Fruit fly (Drosophila melanogaster) whole organism, embryonic: ENCODE results near the gene VhaSFD.

Source experiments
- Antp ChIP-seq: fragments of 200-800 bp; sonication (Bioruptor generic); optimal IDR thresholded peaks from 3 replicates; lab custom pipeline; 2016; ENCODE audit warnings: missing biosample characterization, missing genetic modification characterization
- Asciz ChIP-seq: fragments of 200-800 bp; sonication (Bioruptor generic); optimal IDR thresholded peaks from 2 replicates; lab custom pipeline; 2017; ENCODE audit warnings: missing biosample characterization, mild to moderate bottlenecking, missing genetic modification characterization, missing genetic modification reagents
- CG10959 ChIP-seq: fragments of 200-800 bp; sonication (Bioruptor generic); IDR thresholded peaks from 2 replicates; pipeline ENCODE4 v1.3.6; 2022; ENCODE audit warnings: missing biosample characterization, missing genetic modification characterization
- CG10979 ChIP-seq: fragments of 200-800 bp; sonication (Bioruptor generic); optimal IDR thresholded peaks from 2 replicates; lab custom pipeline; 2018; ENCODE audit warnings: missing biosample characterization, mild to moderate bottlenecking, missing genetic modification characterization, moderate library complexity
- CG11398 ChIP-seq: fragments of 200-800 bp; sonication (Bioruptor generic); optimal IDR thresholded peaks from 2 replicates; lab custom pipeline; 2016; ENCODE audit warnings: missing biosample characterization, missing genetic modification characterization
- CG11696 ChIP-seq: fragments of 200-800 bp; sonication (Bioruptor generic); IDR thresholded peaks from 2 replicates; pipeline ENCODE4 v1.3.6; 2022; ENCODE audit warnings: missing biosample characterization, missing genetic modification characterization
- CG12942 ChIP-seq: fragments of 200-800 bp; sonication (Bioruptor generic); optimal IDR thresholded peaks from 3 replicates; lab custom pipeline; 2016; ENCODE audit warnings: missing biosample characterization, missing genetic modification characterization
- CG15011 ChIP-seq: fragments of 200-800 bp; sonication (Bioruptor generic); optimal IDR thresholded peaks from 3 replicates; lab custom pipeline; 2018; ENCODE audit warnings: missing biosample characterization, mild to moderate bottlenecking, missing genetic modification characterization
- CG15269 ChIP-seq: fragments of 200-800 bp; sonication (Bioruptor generic); optimal IDR thresholded peaks from 2 replicates; lab custom pipeline; 2018; ENCODE audit warnings: missing biosample characterization, mild to moderate bottlenecking, missing genetic modification characterization, moderate library complexity
- CG1602 ChIP-seq: fragments of 200-800 bp; sonication (Bioruptor generic); optimal IDR thresholded peaks from 3 replicates; lab custom pipeline; 2016; ENCODE audit warnings: missing biosample characterization, missing genetic modification characterization
- CG1647 ChIP-seq: fragments of 200-800 bp; sonication (Bioruptor generic); optimal IDR thresholded peaks from 3 replicates; lab custom pipeline; 2016; ENCODE audit warnings: missing biosample characterization, missing genetic modification characterization
- CG16863 ChIP-seq: fragments of 200-800 bp; sonication (Bioruptor generic); optimal IDR thresholded peaks from 3 replicates; lab custom pipeline; 2016; ENCODE audit warnings: missing biosample characterization, missing genetic modification characterization
- CG17328 ChIP-seq: fragments of 200-800 bp; sonication (Bioruptor generic); IDR thresholded peaks from 2 replicates; pipeline ENCODE4 v1.3.6; 2022; ENCODE audit warnings: missing biosample characterization, missing genetic modification characterization
- CG17829 ChIP-seq: fragments of 200-800 bp; optimal IDR thresholded peaks from 2 replicates; lab custom pipeline; 2019; ENCODE audit warnings: missing biosample characterization, mild to moderate bottlenecking, missing genetic modification characterization, moderate library complexity
- CG2199 ChIP-seq: fragments of 200-800 bp; sonication (Bioruptor generic); IDR thresholded peaks from 3 replicates; pipeline ENCODE4 v1.3.6; 2022; ENCODE audit warnings: missing biosample characterization, missing genetic modification characterization
- CG30403 ChIP-seq: fragments of 200-800 bp; sonication (Bioruptor generic); optimal IDR thresholded peaks from 3 replicates; lab custom pipeline; 2016; ENCODE audit warnings: missing biosample characterization, missing genetic modification characterization
- CG3838 ChIP-seq: fragments of 200-800 bp; sonication (Bioruptor generic); optimal IDR thresholded peaks from 3 replicates; lab custom pipeline; 2016; ENCODE audit warnings: missing biosample characterization, missing genetic modification characterization
- CG4282 ChIP-seq: fragments of 200-800 bp; sonication (Bioruptor generic); optimal IDR thresholded peaks from 2 replicates; lab custom pipeline; 2016; ENCODE audit warnings: missing biosample characterization, missing genetic modification characterization
- CG7271 ChIP-seq: fragments of 200-800 bp; sonication (Bioruptor generic); optimal IDR thresholded peaks from 2 replicates; lab custom pipeline; 2018; ENCODE audit warnings: missing biosample characterization, mild to moderate bottlenecking, missing genetic modification characterization, moderate library complexity
- CG7987 ChIP-seq: fragments of 200-800 bp; sonication (Bioruptor generic); optimal IDR thresholded peaks from 2 replicates; lab custom pipeline; 2018; ENCODE audit warnings: missing biosample characterization, mild to moderate bottlenecking, missing genetic modification characterization, moderate library complexity
- CG8478 ChIP-seq: fragments of >200 bp; optimal IDR thresholded peaks from 2 replicates; lab custom pipeline; 2018
- CG9797 ChIP-seq: fragments of 200-800 bp; sonication (Bioruptor generic); optimal IDR thresholded peaks from 3 replicates; lab custom pipeline; 2018; ENCODE audit warnings: missing biosample characterization, mild to moderate bottlenecking, missing genetic modification characterization
- Dad ChIP-seq: fragments of 200-800 bp; sonication (Bioruptor generic); optimal IDR thresholded peaks from 3 replicates; lab custom pipeline; 2016; ENCODE audit warnings: missing biosample characterization, missing genetic modification characterization
- E2f1 ChIP-seq: fragments of 200-800 bp; sonication (Bioruptor generic); IDR thresholded peaks from 2 replicates; pipeline ENCODE4 v1.3.6; 2022; ENCODE audit warnings: missing biosample characterization, missing genetic modification characterization
- E2f2 ChIP-seq: fragments of 200-800 bp; sonication (Bioruptor generic); IDR thresholded peaks from 2 replicates; pipeline ENCODE4 v1.3.6; 2022; ENCODE audit warnings: missing biosample characterization, missing genetic modification characterization
- HHEX ChIP-seq: fragments of 200-800 bp; sonication (Bioruptor generic); optimal IDR thresholded peaks from 3 replicates; lab custom pipeline; 2017; ENCODE audit warnings: missing biosample characterization, mild to moderate bottlenecking, missing genetic modification characterization, missing genetic modification reagents
- NK7.1 ChIP-seq: fragments of 200-800 bp; sonication (Bioruptor generic); optimal IDR thresholded peaks from 3 replicates; lab custom pipeline; 2016; ENCODE audit warnings: missing biosample characterization, missing genetic modification characterization
- Nf-YA ChIP-seq: fragments of 200-800 bp; sonication (Bioruptor generic); IDR thresholded peaks from 2 replicates; pipeline ENCODE4 v1.3.6; 2022; ENCODE audit warnings: missing biosample characterization, missing genetic modification characterization
- Ptx1 ChIP-seq: fragments of 200-800 bp; sonication (Bioruptor generic); IDR thresholded peaks from 2 replicates; pipeline ENCODE4 v1.3.6; 2022; ENCODE audit warnings: missing biosample characterization, missing genetic modification characterization
- Sox102F ChIP-seq: fragments of 200-800 bp; sonication (Bioruptor generic); optimal IDR thresholded peaks from 2 replicates; lab custom pipeline; 2018; ENCODE audit warnings: missing biosample characterization, mild to moderate bottlenecking, missing genetic modification characterization, moderate library complexity
- Sry-δ ChIP-seq: fragments of 200-800 bp; sonication (Bioruptor generic); optimal IDR thresholded peaks from 2 replicates; lab custom pipeline; 2016; ENCODE audit warnings: missing biosample characterization, missing genetic modification characterization
- bcd ChIP-seq: fragments of 200-800 bp; sonication (Bioruptor generic); optimal IDR thresholded peaks from 2 replicates; lab custom pipeline; 2017; ENCODE audit warnings: missing biosample characterization, mild to moderate bottlenecking, missing genetic modification characterization
- cg ChIP-seq: fragments of 200-800 bp; sonication (Bioruptor generic); optimal IDR thresholded peaks from 3 replicates; lab custom pipeline; 2019; ENCODE audit warnings: missing biosample characterization, mild to moderate bottlenecking, missing genetic modification characterization, moderate library complexity
- chm ChIP-seq: fragments of 200-800 bp; sonication (Bioruptor generic); IDR thresholded peaks from 2 replicates; pipeline ENCODE4 v1.3.6; 2022; ENCODE audit warnings: missing biosample characterization, missing genetic modification characterization
- crp ChIP-seq, 2 experiments: fragments of 200-800 bp; sonication (Bioruptor generic); optimal IDR thresholded peaks; 2 replicates in 1 of 2; 3 replicates in 1 of 2; lab custom pipeline; 2017; ENCODE audit warnings: missing biosample characterization in 2 of 2, missing genetic modification characterization in 2 of 2, mild to moderate bottlenecking in 1 of 2, moderate library complexity in 1 of 2
- dan ChIP-seq: fragments of 200-800 bp; sonication (Bioruptor generic); IDR thresholded peaks from 2 replicates; pipeline ENCODE4 v1.3.6; 2022; ENCODE audit warnings: missing biosample characterization, missing genetic modification characterization
- exex ChIP-seq: fragments of 200-800 bp; sonication (Bioruptor generic); optimal IDR thresholded peaks from 4 replicates; lab custom pipeline; 2018; ENCODE audit warnings: missing biosample characterization, mild to moderate bottlenecking, missing genetic modification characterization, moderate library complexity
- inv ChIP-seq: fragments of 200-800 bp; sonication (Bioruptor generic); IDR thresholded peaks from 2 replicates; pipeline ENCODE4 v1.3.6; 2022; ENCODE audit warnings: missing biosample characterization, missing genetic modification characterization; ENCODE audit not compliant: partially characterized antibody
- lab ChIP-seq: fragments of 200-800 bp; sonication (Bioruptor generic); optimal IDR thresholded peaks from 3 replicates; lab custom pipeline; 2017; ENCODE audit warnings: missing biosample characterization, missing genetic modification characterization, mild to moderate bottlenecking, moderate library complexity, missing genetic modification reagents
- mld ChIP-seq: fragments of 200-800 bp; sonication (Bioruptor generic); IDR thresholded peaks from 3 replicates; pipeline ENCODE4 v1.3.6; 2022; ENCODE audit warnings: missing biosample characterization, missing genetic modification characterization; ENCODE audit not compliant: partially characterized antibody
- nau ChIP-seq: fragments of 200-800 bp; sonication (Bioruptor generic); optimal IDR thresholded peaks from 3 replicates; lab custom pipeline; 2017; ENCODE audit warnings: missing biosample characterization, mild to moderate bottlenecking, missing genetic modification characterization, missing genetic modification reagents
- pan ChIP-seq, 4 experiments: fragments of >200 bp in 3 of 4; fragments of 200-800 bp in 1 of 4; sonication (Bioruptor generic) in 1 of 4; optimal IDR thresholded peaks in 3 of 4; IDR thresholded peaks in 1 of 4; 2 replicates each; pipeline versions ENCODE4 v1.3.6 to Lab custom; 2017 to 2022; ENCODE audit warnings: missing biosample characterization in 2 of 4, missing genetic modification characterization in 2 of 4, mixed read lengths in 1 of 4
- ro ChIP-seq: fragments of 200-800 bp; sonication (Bioruptor generic); IDR thresholded peaks from 2 replicates; pipeline ENCODE4 v1.3.6; 2022; ENCODE audit warnings: missing biosample characterization, missing genetic modification characterization
- shn ChIP-seq: fragments of 200-800 bp; sonication (Bioruptor generic); optimal IDR thresholded peaks from 3 replicates; lab custom pipeline; 2016; ENCODE audit warnings: missing biosample characterization, missing genetic modification characterization
- sisA ChIP-seq: fragments of 200-800 bp; sonication (Bioruptor generic); IDR thresholded peaks from 2 replicates; pipeline ENCODE4 v1.3.6; 2022; ENCODE audit warnings: missing biosample characterization, missing genetic modification characterization
- ssp ChIP-seq: fragments of 200-800 bp; sonication (Bioruptor generic); IDR thresholded peaks from 2 replicates; pipeline ENCODE4 v1.3.6; 2022; ENCODE audit warnings: missing biosample characterization, missing genetic modification characterization
- tio ChIP-seq: fragments of 200-800 bp; sonication (Bioruptor generic); optimal IDR thresholded peaks from 2 replicates; lab custom pipeline; 2017; ENCODE audit warnings: missing biosample characterization, missing genetic modification characterization, inconsistent platforms
- unc-4 ChIP-seq: fragments of 200-800 bp; sonication (Bioruptor generic); IDR thresholded peaks from 2 replicates; pipeline ENCODE4 v1.3.6; 2022; ENCODE audit warnings: missing biosample characterization, missing genetic modification characterization; ENCODE audit not compliant: partially characterized antibody

Gene VhaSFD

DNA sequence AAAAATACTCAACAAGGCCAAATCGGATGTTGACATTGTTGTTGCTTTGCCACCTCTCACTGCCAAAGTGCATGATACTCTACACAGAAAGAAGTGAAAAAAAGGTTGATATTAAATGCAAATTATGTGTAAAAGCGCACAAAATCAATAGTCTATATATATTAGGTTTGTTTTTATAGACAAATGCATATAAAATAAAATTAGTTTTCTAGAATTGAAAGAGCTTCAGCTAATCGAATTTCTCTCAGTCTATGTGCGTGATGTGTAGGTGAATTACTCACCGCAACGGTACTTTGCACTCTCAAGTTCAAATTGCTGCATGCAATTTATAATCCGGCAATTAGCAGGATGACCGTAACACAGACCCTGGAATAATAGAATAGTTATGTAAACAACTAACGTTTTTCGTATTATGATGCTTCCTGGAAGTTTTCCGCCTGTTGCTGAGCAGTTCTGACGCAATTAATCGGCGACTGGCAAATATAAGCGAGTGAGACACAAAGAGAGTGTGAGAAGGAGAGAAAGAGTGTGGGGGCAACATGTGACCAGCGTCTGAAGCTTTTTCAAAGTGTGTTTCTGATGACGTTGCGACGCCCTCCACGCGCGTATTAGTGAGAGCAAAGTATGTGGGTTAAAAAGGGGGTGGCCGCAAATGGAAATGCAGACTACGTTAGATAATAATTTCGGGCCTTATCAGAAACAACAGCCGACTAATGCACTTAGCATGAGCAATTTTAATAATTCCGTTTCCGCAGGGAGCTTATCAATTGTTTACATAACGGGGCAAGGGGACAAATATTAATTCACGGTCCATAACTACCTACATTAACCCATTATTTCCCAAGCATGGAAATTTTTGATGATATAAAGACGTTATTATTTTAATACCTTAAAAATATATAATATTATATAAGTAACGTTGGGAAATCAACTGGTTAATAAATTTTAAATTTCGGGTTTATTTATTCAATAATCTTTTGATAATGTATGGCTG lies 6.6 kb downstream of the VhaSFD start (continued):
- TF ChIP-seq CG8478 (lab: Kevin White, UChicago) (no peak), CG9797 (no peak), sisA (GFP tag; lab: Robert Waterston, UW) (peak; percentile 91), HHEX (peak; percentile 93), Ptx1 (GFP tag; lab: Robert Waterston, UW) (peak; percentile 97), CG16863 (peak; percentile 85), CG17829 (peak; percentile 96), bcd (GFP tag; lab: Kevin White, UChicago) (peak; percentile 90), CG17328 (peak; percentile 96), Asciz (GFP tag; lab: Kevin White, UChicago) (peak; percentile 95), E2f1 (peak; percentile 95), CG15269 (tag; lab: Kevin White, UChicago) (peak; percentile 93), CG7987 (peak; percentile 90), CG7271 (tag; lab: Kevin White, UChicago) (peak; percentile 95), CG4282 (GFP tag; lab: Kevin White, UChicago) (peak; percentile 17), inv (GFP tag; lab: Robert Waterston, UW) (no peak), CG10959 (GFP tag; lab: Robert Waterston, UW) (peak; percentile 93), chm (GFP tag; lab: Robert Waterston, UW) (peak; percentile 94), CG12942 (GFP tag; lab: Kevin White, UChicago) (peak; percentile 81), Sry-δ (GFP tag; lab: Kevin White, UChicago) (peak; percentile 35), CG15011 (GFP tag; lab: Kevin White, UChicago) (peak; percentile 91), NK7.1 (GFP tag; lab: Kevin White, UChicago) (peak; percentile 55), shn (GFP tag; lab: Kevin White, UChicago) (peak; percentile 67), Sox102F (peak; percentile 96), Nf-YA (GFP tag; lab: Robert Waterston, UW) (peak; percentile 89), CG11398 (GFP tag; lab: Kevin White, UChicago) (peak; percentile 40), mld (GFP tag; lab: Robert Waterston, UW) (no peak), cg (GFP tag; lab: Kevin White, UChicago) (peak; percentile 57), ssp (GFP tag; lab: Robert Waterston, UW) (peak; percentile 88), Dad (peak; percentile 74), CG2199 (GFP tag; lab: Robert Waterston, UW) (peak; percentile 98), unc-4 (GFP tag; lab: Robert Waterston, UW) (no peak), CG1647 (peak; percentile 87), pan (optimal IDR thresholded peaks at IDR 0.05; lab: Kevin White, UChicago) (no peak), pan (GFP tag; optimal IDR thresholded peaks at IDR 0.05 in 1 of 2, IDR thresholded peaks at IDR 0.05 in 1 of 2) (peak in 1 of 2 experiments; percentile 98), E2f2 (peak; percentile 75), CG11696 (GFP tag; lab: Robert Waterston, UW) (peak; percentile 87), lab (GFP tag; lab: Kevin White, UChicago) (peak; percentile 95), CG30403 (GFP tag; lab: Kevin White, UChicago) (peak; percentile 94), exex (tag; lab: Kevin White, UChicago) (peak; percentile 52), tio (GFP tag; lab: Kevin White, UChicago) (peak; percentile 86), dan (GFP tag; lab: Robert Waterston, UW) (peak; percentile 86; the same call in 1 of the 2 replicates), Antp (GFP tag; lab: Kevin White, UChicago) (peak; percentile 61), nau (peak; percentile 88), CG10979 (tag; lab: Kevin White, UChicago) (peak; percentile 90), crp (GFP tag; optimal IDR thresholded peaks at IDR 0.05; lab: Kevin White, UChicago) (peak in 1 of 2 experiments; percentile 47), CG1602 (GFP tag; lab: Kevin White, UChicago) (peak; percentile 86), ro (peak; percentile 88), CG3838 (GFP tag; lab: Kevin White, UChicago) (peak; percentile 73)
